Worm (Caenorhabditis elegans) whole organism, L4/young adult: Measurements from ENCODE around the gene ZK1058.9.

Experiments
- W03F9.2 ChIP-seq: fragments of 150-350 bp; optimal IDR thresholded peaks from 2 replicates; lab custom pipeline; 2014; ENCODE audit warnings: missing biosample characterization, missing genetic modification characterization
- dao-5 ChIP-seq: sonication (generic microtip); optimal IDR thresholded peaks from 2 replicates; lab custom pipeline; 2016; ENCODE audit warnings: missing genotype, missing genetic modification characterization, moderate library complexity, missing compliant biosample characterization
- him-1 ChIP-seq: sonication (generic microtip); optimal IDR thresholded peaks from 2 replicates; lab custom pipeline; 2016; ENCODE audit warnings: missing genotype, missing genetic modification reagents, missing genetic modification characterization, missing compliant biosample characterization

The ZK1058.9 gene

DNA sequence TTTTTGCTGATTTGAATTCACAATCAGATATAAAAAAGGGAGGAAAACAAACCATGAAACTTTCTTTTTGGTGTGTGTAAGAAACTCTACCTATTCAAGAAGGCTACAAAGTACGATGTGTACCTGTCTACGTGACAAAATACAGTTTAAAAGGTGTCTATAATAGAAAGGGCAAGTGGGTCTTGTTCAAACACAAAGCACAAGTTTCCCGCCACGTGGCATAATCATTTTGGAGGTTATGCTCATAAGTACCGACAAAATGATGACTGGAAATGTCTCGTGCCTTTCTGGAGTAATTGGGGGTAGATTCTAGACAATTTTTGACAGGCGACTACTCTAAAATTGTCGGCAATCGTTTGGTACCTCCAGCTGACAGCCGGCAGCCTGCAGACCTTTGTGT is 51.1 kb downstream of the ZK1058.9 start:
- TF ChIP-seq him-1 (tag; lab: Kevin White, UChicago) (no peak), dao-5 (tag; lab: Kevin White, UChicago) (no peak), W03F9.2 (no peak)

ce11 chrIII:3874492-3874891 is 51.5 kb downstream of the ZK1058.9 start:
- no peak for TF ChIP-seq W03F9.2
- no peak for TF ChIP-seq dao-5 (tag; lab: Kevin White, UChicago)
- no peak for TF ChIP-seq him-1 (tag; lab: Kevin White, UChicago)
